Fruit fly (Drosophila melanogaster) whole organism, embryonic: Measurements from ENCODE around the gene CG3349.
A peak's percentile ranks its signal among the peaks of the same experiment; 100 is the strongest.

Experiments used
- BEAF-32 ChIP-seq: fragments of 200-800 bp; sonication (Bioruptor generic); optimal IDR thresholded peaks from 3 replicates; lab custom pipeline; 2017; ENCODE audit warnings: missing biosample characterization, missing genetic modification characterization, mild to moderate bottlenecking, moderate library complexity, missing genetic modification reagents
- Blimp-1 ChIP-seq: fragments of 200-800 bp; sonication (Bioruptor generic); optimal IDR thresholded peaks from 3 replicates; lab custom pipeline; 2018; ENCODE audit warnings: missing biosample characterization, missing genetic modification characterization, mild to moderate bottlenecking, moderate library complexity, missing genetic modification reagents
- CG10274 ChIP-seq: fragments of 200-800 bp; sonication (Bioruptor generic); optimal IDR thresholded peaks from 3 replicates; lab custom pipeline; 2017; ENCODE audit warnings: missing biosample characterization, mild to moderate bottlenecking, missing genetic modification characterization
- CG11696 ChIP-seq: fragments of 200-800 bp; sonication (Bioruptor generic); IDR thresholded peaks from 2 replicates; pipeline ENCODE4 v1.3.6; 2022; ENCODE audit warnings: missing biosample characterization, missing genetic modification characterization
- CG12299 ChIP-seq: fragments of 200-800 bp; sonication (Bioruptor generic); optimal IDR thresholded peaks from 2 replicates; lab custom pipeline; 2018; ENCODE audit warnings: missing biosample characterization, mild to moderate bottlenecking, missing genetic modification characterization
- CG16779 ChIP-seq: fragments of 200-800 bp; sonication (Bioruptor generic); IDR thresholded peaks from 2 replicates; pipeline ENCODE4 v1.3.6; 2022; ENCODE audit warnings: missing biosample characterization, missing genetic modification characterization
- CG17328 ChIP-seq: fragments of 200-800 bp; sonication (Bioruptor generic); IDR thresholded peaks from 2 replicates; pipeline ENCODE4 v1.3.6; 2022; ENCODE audit warnings: missing biosample characterization, missing genetic modification characterization
- CG2889 ChIP-seq: fragments of 200-800 bp; sonication (Bioruptor generic); IDR thresholded peaks from 3 replicates; pipeline ENCODE4 v1.3.6; 2022; ENCODE audit warnings: missing biosample characterization, missing genetic modification characterization
- CG3065 ChIP-seq: fragments of 200-800 bp; sonication (Bioruptor generic); optimal IDR thresholded peaks from 2 replicates; lab custom pipeline; 2016; ENCODE audit warnings: missing biosample characterization, missing genetic modification characterization
- CG3726 ChIP-seq: fragments of 200-800 bp; sonication (Bioruptor generic); IDR thresholded peaks from 3 replicates; pipeline ENCODE4, ENCODE4 v1.3.6; 2022; ENCODE audit warnings: missing biosample characterization, missing genetic modification characterization
- CG3838 ChIP-seq: fragments of 200-800 bp; sonication (Bioruptor generic); optimal IDR thresholded peaks from 3 replicates; lab custom pipeline; 2016; ENCODE audit warnings: missing biosample characterization, missing genetic modification characterization
- CG4282 ChIP-seq: fragments of 200-800 bp; sonication (Bioruptor generic); optimal IDR thresholded peaks from 2 replicates; lab custom pipeline; 2016; ENCODE audit warnings: missing biosample characterization, missing genetic modification characterization
- CG43689 ChIP-seq: fragments of 200-800 bp; sonication (Bioruptor generic); IDR thresholded peaks from 2 replicates; pipeline ENCODE4 v1.3.6; 2022; ENCODE audit warnings: missing biosample characterization, missing genetic modification characterization
- CG4404 ChIP-seq: fragments of 200-800 bp; sonication (Bioruptor generic); IDR thresholded peaks from 2 replicates; pipeline ENCODE4 v1.3.6; 2022; ENCODE audit warnings: missing biosample characterization, missing genetic modification characterization
- CG4617 ChIP-seq: fragments of 200-800 bp; sonication (Bioruptor generic); optimal IDR thresholded peaks from 3 replicates; lab custom pipeline; 2016; ENCODE audit warnings: missing biosample characterization, missing genetic modification characterization, borderline replicate concordance
- CG5245 ChIP-seq: fragments of 200-800 bp; sonication (Bioruptor generic); optimal IDR thresholded peaks from 3 replicates; lab custom pipeline; 2016; ENCODE audit warnings: missing biosample characterization, missing genetic modification characterization
- CG5953 ChIP-seq: fragments of 200-800 bp; sonication (Bioruptor generic); IDR thresholded peaks from 2 replicates; pipeline ENCODE4 v1.3.6; 2022; ENCODE audit warnings: missing biosample characterization, missing genetic modification characterization
- CG8089 ChIP-seq: fragments of 200-800 bp; sonication (Bioruptor generic); optimal IDR thresholded peaks from 3 replicates; lab custom pipeline; 2016; ENCODE audit warnings: missing biosample characterization, missing genetic modification characterization
- CG8478 ChIP-seq: fragments of >200 bp; optimal IDR thresholded peaks from 2 replicates; lab custom pipeline; 2018
- CTCF ChIP-seq: fragments of 200-800 bp; sonication (Bioruptor generic); optimal IDR thresholded peaks from 2 replicates; lab custom pipeline; 2017; ENCODE audit warnings: missing biosample characterization, mild to moderate bottlenecking, missing genetic modification characterization, moderate library complexity
- Dip2 ChIP-seq: fragments of 200-800 bp; sonication (Bioruptor generic); IDR thresholded peaks from 2 replicates; pipeline ENCODE4 v1.3.6; 2022; ENCODE audit warnings: missing biosample characterization, missing genetic modification characterization
- Elba2 ChIP-seq: fragments of 200-800 bp; sonication (Bioruptor generic); optimal IDR thresholded peaks from 3 replicates; lab custom pipeline; 2016; ENCODE audit warnings: missing biosample characterization, missing genetic modification characterization
- HLH3B ChIP-seq: fragments of 200-800 bp; sonication (Bioruptor generic); IDR thresholded peaks from 2 replicates; pipeline ENCODE4 v1.3.6; 2022; ENCODE audit warnings: missing biosample characterization, missing genetic modification characterization
- Hr51 ChIP-seq, 2 experiments: fragments of 200-800 bp; sonication (Bioruptor generic); optimal IDR thresholded peaks; 2 replicates in 1 of 2; 3 replicates in 1 of 2; lab custom pipeline; 2016 to 2018; ENCODE audit warnings: missing biosample characterization in 2 of 2, missing genetic modification characterization in 2 of 2, mild to moderate bottlenecking in 1 of 2, moderate library complexity in 1 of 2
- Lpt ChIP-seq: fragments of >200 bp; optimal IDR thresholded peaks from 2 replicates; lab custom pipeline; 2018; ENCODE audit warnings: missing biosample characterization, missing genetic modification characterization
- MESR4 ChIP-seq: fragments of 200-800 bp; sonication (Bioruptor generic); optimal IDR thresholded peaks from 2 replicates; lab custom pipeline; 2018; ENCODE audit warnings: missing biosample characterization, mild to moderate bottlenecking, missing genetic modification characterization, moderate library complexity
- Med ChIP-seq: fragments of 200-800 bp; sonication (Bioruptor generic); peaks from one replicate; lab custom pipeline; 2016; ENCODE audit warnings: missing biosample characterization, missing genetic modification characterization, mild to moderate bottlenecking, inconsistent platforms, moderate library complexity
- Ravus ChIP-seq: fragments of 200-800 bp; sonication (Bioruptor generic); IDR thresholded peaks from 2 replicates; pipeline ENCODE4 v1.3.6; 2022; ENCODE audit warnings: missing biosample characterization, missing genetic modification characterization
- Sin3A ChIP-seq: fragments of >200 bp; optimal IDR thresholded peaks from 2 replicates; lab custom pipeline; 2018
- ato ChIP-seq: fragments of 200-800 bp; sonication (Bioruptor generic); IDR thresholded peaks from 2 replicates; pipeline ENCODE4 v1.3.6; 2022; ENCODE audit warnings: missing biosample characterization, missing genetic modification characterization; ENCODE audit not compliant: partially characterized antibody
- bigmax ChIP-seq: fragments of 200-800 bp; sonication (Bioruptor generic); optimal IDR thresholded peaks from 2 replicates; lab custom pipeline; 2018; ENCODE audit warnings: missing biosample characterization, mild to moderate bottlenecking, missing genetic modification characterization
- br ChIP-seq: fragments of >200 bp; optimal IDR thresholded peaks from 2 replicates; lab custom pipeline; 2017
- cg ChIP-seq: fragments of 200-800 bp; sonication (Bioruptor generic); optimal IDR thresholded peaks from 3 replicates; lab custom pipeline; 2019; ENCODE audit warnings: missing biosample characterization, mild to moderate bottlenecking, missing genetic modification characterization, moderate library complexity
- chn ChIP-seq: fragments of 200-800 bp; sonication (Bioruptor generic); optimal IDR thresholded peaks from 2 replicates; lab custom pipeline; 2016; ENCODE audit warnings: missing biosample characterization, missing genetic modification characterization
- dati ChIP-seq: fragments of 200-800 bp; sonication (Bioruptor generic); IDR thresholded peaks from 2 replicates; pipeline ENCODE4 v1.3.6; 2022; ENCODE audit warnings: missing biosample characterization, missing genetic modification characterization
- dm ChIP-seq: fragments of 200-800 bp; sonication (Bioruptor generic); optimal IDR thresholded peaks from 3 replicates; lab custom pipeline; 2016; ENCODE audit warnings: missing biosample characterization, missing genetic modification characterization
- gcm ChIP-seq: fragments of 200-800 bp; sonication (Bioruptor generic); optimal IDR thresholded peaks from 2 replicates; lab custom pipeline; 2019; ENCODE audit warnings: missing biosample characterization, mild to moderate bottlenecking, missing genetic modification characterization, moderate library complexity
- gfzf ChIP-seq: fragments of 200-800 bp; sonication (Bioruptor generic); optimal IDR thresholded peaks from 2 replicates; lab custom pipeline; 2016; ENCODE audit warnings: missing biosample characterization, mild to moderate bottlenecking, missing genetic modification characterization, moderate library complexity
- hb ChIP-seq: fragments of 200-800 bp; sonication (Bioruptor generic); IDR thresholded peaks from 3 replicates; pipeline ENCODE4 v1.3.6; 2022; ENCODE audit warnings: missing biosample characterization, missing genetic modification characterization; ENCODE audit not compliant: partially characterized antibody
- hth ChIP-seq: fragments of >200 bp; optimal IDR thresholded peaks from 2 replicates; lab custom pipeline; 2017; ENCODE audit warnings: inconsistent platforms
- knrl ChIP-seq: fragments of 200-800 bp; sonication (Bioruptor generic); IDR thresholded peaks from 3 replicates; pipeline ENCODE4 v1.3.6; 2022; ENCODE audit warnings: missing biosample characterization, missing genetic modification characterization; ENCODE audit not compliant: partially characterized antibody
- lov ChIP-seq, 2 experiments: fragments of 200-800 bp in 1 of 2; fragments of >200 bp in 1 of 2; sonication (Bioruptor generic) in 1 of 2; IDR thresholded peaks in 1 of 2; optimal IDR thresholded peaks in 1 of 2; 2 replicates in 1 of 2; 3 replicates in 1 of 2; pipeline versions ENCODE4 v1.3.6 to Lab custom; 2017 to 2022; ENCODE audit warnings: missing biosample characterization in 1 of 2, missing genetic modification characterization in 1 of 2
- nau ChIP-seq: fragments of 200-800 bp; sonication (Bioruptor generic); optimal IDR thresholded peaks from 3 replicates; lab custom pipeline; 2017; ENCODE audit warnings: missing biosample characterization, mild to moderate bottlenecking, missing genetic modification characterization, missing genetic modification reagents
- nerfin-2 ChIP-seq: fragments of 200-800 bp; sonication (Bioruptor generic); IDR thresholded peaks from 2 replicates; pipeline ENCODE4 v1.3.6; 2022; ENCODE audit warnings: missing biosample characterization, missing genetic modification characterization; ENCODE audit not compliant: partially characterized antibody
- otp ChIP-seq: fragments of 200-800 bp; sonication (Bioruptor generic); IDR thresholded peaks from 3 replicates; pipeline ENCODE4, ENCODE4 v1.3.6; 2022; ENCODE audit warnings: missing biosample characterization, missing genetic modification characterization
- pfk ChIP-seq: fragments of 200-800 bp; sonication (Bioruptor generic); optimal IDR thresholded peaks from 2 replicates; lab custom pipeline; 2018; ENCODE audit warnings: missing biosample characterization, mild to moderate bottlenecking, missing genetic modification characterization, moderate library complexity
- sd ChIP-seq: fragments of 200-800 bp; sonication (Bioruptor generic); optimal IDR thresholded peaks from 3 replicates; lab custom pipeline; 2018; ENCODE audit warnings: missing biosample characterization, mild to moderate bottlenecking, missing genetic modification characterization, moderate library complexity
- slp2 ChIP-seq: fragments of 200-800 bp; sonication (Bioruptor generic); optimal IDR thresholded peaks from 2 replicates; lab custom pipeline; 2016; ENCODE audit warnings: missing biosample characterization, missing genetic modification characterization
- toy ChIP-seq: fragments of 200-800 bp; sonication (Bioruptor generic); IDR thresholded peaks from 2 replicates; pipeline ENCODE4 v1.3.6; 2022; ENCODE audit warnings: missing biosample characterization, missing genetic modification characterization
- yki ChIP-seq: fragments of >200 bp; optimal IDR thresholded peaks from 3 replicates; lab custom pipeline; 2018
- zfh1 ChIP-seq: fragments of 200-800 bp; sonication (Bioruptor generic); IDR thresholded peaks from 3 replicates; pipeline ENCODE4 v1.3.6; 2022; ENCODE audit warnings: missing biosample characterization, missing genetic modification characterization
- zfh2 ChIP-seq: fragments of 200-800 bp; sonication (Bioruptor generic); optimal IDR thresholded peaks from 2 replicates; lab custom pipeline; 2016; ENCODE audit warnings: missing biosample characterization, missing genetic modification characterization

The CG3349 gene

DNA sequence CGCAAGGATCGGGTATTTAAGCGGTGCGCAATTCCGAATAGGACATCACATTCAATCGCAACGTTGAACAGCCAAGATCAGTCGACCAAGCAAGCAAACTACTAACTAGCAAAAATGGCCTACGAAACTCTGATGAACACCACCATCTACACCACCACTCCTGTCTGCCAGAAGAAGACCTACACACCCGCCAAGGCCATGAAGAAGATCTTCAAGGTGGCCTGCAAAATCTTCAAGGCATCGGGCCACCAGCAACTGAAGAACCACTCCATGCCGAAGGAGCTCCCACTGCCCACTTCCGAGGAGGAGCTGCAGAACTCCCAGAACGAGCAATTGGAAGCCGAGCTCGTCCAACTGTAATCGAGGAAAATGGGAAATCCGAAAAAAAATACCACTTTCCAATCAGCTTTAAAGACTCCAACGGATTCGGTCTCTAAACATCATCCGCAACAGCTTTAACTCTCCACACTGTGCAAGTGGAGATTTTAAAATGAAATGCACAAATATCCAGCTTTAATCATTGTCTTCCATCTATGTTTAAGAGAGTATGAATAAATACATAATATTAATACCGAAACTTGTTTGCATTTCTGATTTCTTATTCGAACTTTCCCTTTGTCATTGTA is 6.7 kb upstream of the CG3349 start, which contains the start of gene Brd (continued):
- TF ChIP-seq CG2889 (GFP tag; lab: Robert Waterston, UW): no peak
- no peak for TF ChIP-seq dati
- TF ChIP-seq Sin3A: no peak
- TF ChIP-seq CG5245 (GFP tag; lab: Kevin White, UChicago): no peak
- no peak for TF ChIP-seq Blimp-1
- TF ChIP-seq hb (GFP tag; lab: Robert Waterston, UW): no peak
- TF ChIP-seq Hr51 (GFP tag; optimal IDR thresholded peaks at IDR 0.05; lab: Kevin White, UChicago): peak in 1 of 2 experiments; percentile 15
- peak; percentile 23; the same call in 1 of the 3 replicates for TF ChIP-seq zfh1
- TF ChIP-seq gcm (GFP tag; lab: Kevin White, UChicago): no peak
- TF ChIP-seq nau (GFP tag; lab: Kevin White, UChicago): no peak
- TF ChIP-seq CG3065 (GFP tag; lab: Kevin White, UChicago): no peak
- TF ChIP-seq CG4404: peak; percentile 31; the same call in 1 of the 2 replicates
- TF ChIP-seq br (lab: Kevin White, UChicago): no peak
- no peak for TF ChIP-seq CG11696 (GFP tag; lab: Robert Waterston, UW)
- no peak for TF ChIP-seq CTCF
- TF ChIP-seq knrl: no peak
- TF ChIP-seq CG3838 (GFP tag; lab: Kevin White, UChicago): no peak
- no peak for TF ChIP-seq CG8478 (lab: Kevin White, UChicago)
- no peak for TF ChIP-seq CG5953 (GFP tag; lab: Robert Waterston, UW)
- no peak for TF ChIP-seq Lpt (GFP tag; lab: Kevin White, UChicago)
- TF ChIP-seq zfh2 (GFP tag; lab: Kevin White, UChicago): no peak
- TF ChIP-seq slp2 (GFP tag; lab: Kevin White, UChicago): no peak
- no peak for TF ChIP-seq cg
- TF ChIP-seq toy (GFP tag; lab: Robert Waterston, UW): no peak
- TF ChIP-seq dm (GFP tag; lab: Kevin White, UChicago): no peak
- no peak for TF ChIP-seq Ravus (GFP tag; lab: Robert Waterston, UW)
- no peak for TF ChIP-seq otp (GFP tag; lab: Robert Waterston, UW)
- no peak for TF ChIP-seq CG10274 (GFP tag; lab: Kevin White, UChicago)
- peak; percentile 58 for TF ChIP-seq Elba2 (GFP tag; lab: Kevin White, UChicago)
- no peak for TF ChIP-seq CG12299 (tag; lab: Kevin White, UChicago)
- TF ChIP-seq HLH3B: no peak
- no peak for TF ChIP-seq yki
- TF ChIP-seq CG8089 (GFP tag; lab: Kevin White, UChicago): peak; percentile 4
- TF ChIP-seq chn (GFP tag; lab: Kevin White, UChicago): peak; percentile 22
- no peak for TF ChIP-seq CG16779
- no peak for TF ChIP-seq Dip2
- no peak for TF ChIP-seq CG43689 (GFP tag; lab: Robert Waterston, UW)
- TF ChIP-seq sd (tag; lab: Kevin White, UChicago): no peak
- peak; percentile 54 for TF ChIP-seq Med (GFP tag; lab: Kevin White, UChicago)
- no peak for TF ChIP-seq CG4617 (GFP tag; lab: Kevin White, UChicago)
- TF ChIP-seq gfzf (GFP tag; lab: Kevin White, UChicago): no peak
- TF ChIP-seq hth (lab: Kevin White, UChicago): no peak
- no peak for TF ChIP-seq ato (GFP tag; lab: Robert Waterston, UW)
- TF ChIP-seq MESR4 (GFP tag; lab: Kevin White, UChicago): no peak
- TF ChIP-seq CG4282 (GFP tag; lab: Kevin White, UChicago): peak; percentile 14
- TF ChIP-seq CG3726 (GFP tag; lab: Robert Waterston, UW): no peak
- no peak for TF ChIP-seq lov (optimal IDR thresholded peaks at IDR 0.05; lab: Kevin White, UChicago)
- 0 out of 3 replicates have a peak, but pooled peaks have one; percentile 31 for TF ChIP-seq lov (GFP tag; IDR thresholded peaks at IDR 0.05; lab: Robert Waterston, UW)
- TF ChIP-seq BEAF-32 (GFP tag; lab: Kevin White, UChicago): no peak
- TF ChIP-seq CG17328 (GFP tag; lab: Robert Waterston, UW): 0 out of 2 replicates have a peak, but pooled peaks have one; percentile 8
- no peak for TF ChIP-seq nerfin-2
- TF ChIP-seq bigmax (GFP tag; lab: Kevin White, UChicago): no peak
- no peak for TF ChIP-seq pfk (GFP tag; lab: Kevin White, UChicago)
